Fruit fly (Drosophila melanogaster) Kc167 (cell line): ENCODE data around the gene CG12520.

Source experiments
- insv ChIP-seq: fragments of >200 bp; optimal IDR thresholded peaks from 3 replicates; lab custom pipeline; 2018; ENCODE audit warnings: missing external identifiers
- ttk ChIP-seq: sonication (Bioruptor generic); optimal IDR thresholded peaks from 2 replicates; lab custom pipeline; 2017; ENCODE audit warnings: missing external identifiers

DNA sequence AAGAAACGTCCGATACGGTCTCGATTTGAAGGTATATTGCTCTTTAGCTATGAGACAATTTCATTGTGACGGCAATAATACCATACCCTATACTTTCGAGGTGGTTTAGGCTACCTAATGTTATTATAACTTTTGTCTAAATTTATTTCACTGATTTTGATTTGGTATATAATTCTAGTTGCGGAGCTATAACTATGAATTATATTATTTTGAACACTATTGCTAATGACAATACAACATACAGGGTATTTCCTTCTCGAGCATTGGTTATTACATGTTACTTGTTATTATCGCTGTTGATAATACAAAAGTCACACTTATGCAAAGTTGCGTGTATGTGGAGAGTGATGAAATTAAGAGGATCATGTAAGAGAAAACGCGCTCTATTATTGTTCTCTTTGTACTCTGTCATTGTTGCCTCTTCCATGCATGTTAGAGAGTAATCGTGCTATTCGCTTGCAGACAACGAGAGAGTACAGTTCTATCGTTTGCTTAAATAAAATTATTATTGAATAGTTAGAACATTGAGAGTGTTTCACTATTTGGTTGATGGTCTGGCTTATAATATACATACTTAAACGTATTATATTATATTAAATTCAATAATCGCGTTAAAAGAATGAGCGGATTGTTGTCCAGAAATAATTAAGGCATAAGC lies 11.2 kb upstream of the CG12520 start, which contains the start of gene CG32115:
- TF ChIP-seq ttk (lab: Kevin White, UChicago) (no peak), insv (lab: Kevin White, UChicago) (no peak)
